Worm (Caenorhabditis elegans) whole organism, late embryonic: ENCODE results near the gene T24C2.3.

ENCODE experiments used
- K09A11.1 ChIP-seq: sonication (generic microtip); optimal IDR thresholded peaks from 2 replicates; lab custom pipeline; 2017; ENCODE audit warnings: antibody characterized with exemption, mild to moderate bottlenecking, missing genetic modification characterization, missing compliant biosample characterization; ENCODE audit not compliant: insufficient read depth
- ceh-48 ChIP-seq: sonication (generic microtip); optimal IDR thresholded peaks from 2 replicates; lab custom pipeline; 2016; ENCODE audit warnings: missing genetic modification characterization, inconsistent platforms, missing compliant biosample characterization
- nhr-11 ChIP-seq: fragments of 150-350 bp; optimal IDR thresholded peaks from 2 replicates; lab custom pipeline; 2014; ENCODE audit warnings: missing biosample characterization, missing genetic modification characterization
- pha-4 ChIP-seq: fragments of 150-350 bp; optimal IDR thresholded peaks from 2 replicates; lab custom pipeline; 2018; ENCODE audit warnings: missing biosample characterization, missing genetic modification reagents, missing genetic modification characterization
- tbx-2 ChIP-seq: sonication (generic microtip); optimal IDR thresholded peaks from 2 replicates; lab custom pipeline; 2016; ENCODE audit warnings: missing genetic modification characterization, missing compliant biosample characterization

ce11 chrX:14581429-14581828 lies 38.1 kb downstream of the T24C2.3 start, which contains the start of gene sym-1:
- TF ChIP-seq pha-4 (no peak), K09A11.1 (tag; lab: Kevin White, UChicago) (no peak), tbx-2 (tag; lab: Kevin White, UChicago) (no peak), ceh-48 (tag; lab: Kevin White, UChicago) (no peak), nhr-11 (no peak)
